Fruit fly (Drosophila melanogaster): ENCODE results near the gene Pde11.
A peak's percentile ranks its signal among the peaks of the same experiment; 100 is the strongest.

The Pde11 gene

dm6 chr2L:18620153-18620552 lies 30.0 kb upstream of the Pde11 start:
- TF ChIP-seq Myc (optimal IDR thresholded peaks at IDR 0.05) (no peak), usp (GFP tag; optimal IDR thresholded peaks at IDR 0.05) (no peak), HLH106 (tag; optimal IDR thresholded peaks at IDR 0.05) (no peak), Hnf4 (GFP tag; optimal IDR thresholded peaks at IDR 0.05) (no peak), dl (GFP tag; optimal IDR thresholded peaks at IDR 0.05; ENCODE audit: insufficient read depth in 1 of 2, partially characterized antibody in 2 of 2) (no peak), Hr83 (GFP tag; optimal IDR thresholded peaks at IDR 0.05; ENCODE audit: poor library complexity, severe bottlenecking) (no peak)

dm6 chr2L:18617003-18617402 lies 26.9 kb upstream of the Pde11 start, which contains the start of gene MESR3:
Gene MESR3 (plus strand): TSS chr2L:18617256.
- TF ChIP-seq Dif (GFP tag; optimal IDR thresholded peaks at IDR 0.05; ENCODE audit: partially characterized antibody) (peak; percentile 63), CrebA (GFP tag; optimal IDR thresholded peaks at IDR 0.05; ENCODE audit: borderline replicate concordance) (no peak), woc (GFP tag; optimal IDR thresholded peaks at IDR 0.05) (no peak), Hnf4 (GFP tag; optimal IDR thresholded peaks at IDR 0.05) (no peak), br (GFP tag; optimal IDR thresholded peaks at IDR 0.05) (no peak), HLH106 (tag; optimal IDR thresholded peaks at IDR 0.05) (peak; percentile 68), Hr83 (GFP tag; optimal IDR thresholded peaks at IDR 0.05; ENCODE audit: poor library complexity, severe bottlenecking) (no peak), pan (optimal IDR thresholded peaks at IDR 0.05) (no peak), CG9705 (GFP tag; optimal IDR thresholded peaks at IDR 0.05) (peak; percentile 13), brk (GFP tag; optimal IDR thresholded peaks at IDR 0.05) (no peak), psq (GFP tag; optimal IDR thresholded peaks at IDR 0.05) (peak; percentile 54), Sp1 (GFP tag; optimal IDR thresholded peaks at IDR 0.05) (peak; percentile 72), h (GFP tag; optimal IDR thresholded peaks at IDR 0.05) (no peak), Myc (optimal IDR thresholded peaks at IDR 0.05) (no peak), lola (GFP tag; optimal IDR thresholded peaks at IDR 0.05) (no peak), Jra (GFP tag; optimal IDR thresholded peaks at IDR 0.05) (no peak), usp (GFP tag; optimal IDR thresholded peaks at IDR 0.05) (no peak), ey (GFP tag; optimal IDR thresholded peaks at IDR 0.05) (no peak), foxo (GFP tag; optimal IDR thresholded peaks at IDR 0.05) (peak in 1 of 2 experiments; percentile 72), Dfd (GFP tag; optimal IDR thresholded peaks at IDR 0.05) (no peak), Vsx2 (GFP tag; optimal IDR thresholded peaks at IDR 0.05; ENCODE audit: partially characterized antibody) (no peak), sage (GFP tag; optimal IDR thresholded peaks at IDR 0.05) (peak; percentile 49), N (GFP tag; optimal IDR thresholded peaks at IDR 0.05) (no peak), Hr78 (GFP tag; optimal IDR thresholded peaks at IDR 0.05) (no peak), sv (GFP tag; optimal IDR thresholded peaks at IDR 0.05) (no peak), tai (GFP tag; optimal IDR thresholded peaks at IDR 0.05) (no peak), Mio (GFP tag; optimal IDR thresholded peaks at IDR 0.05) (no peak), OdsH (GFP tag; optimal IDR thresholded peaks at IDR 0.05) (peak; percentile 62), jim (GFP tag; optimal IDR thresholded peaks at IDR 0.05) (no peak), dl (GFP tag; optimal IDR thresholded peaks at IDR 0.05; ENCODE audit: insufficient read depth in 1 of 2, partially characterized antibody in 2 of 2) (no peak), Abd-B (GFP tag; optimal IDR thresholded peaks at IDR 0.05) (no peak), rgr (GFP tag; optimal IDR thresholded peaks at IDR 0.05) (peak; percentile 46), GATAd (GFP tag; optimal IDR thresholded peaks at IDR 0.05) (no peak), CG32264 (GFP tag; optimal IDR thresholded peaks at IDR 0.05) (no peak), Rel (GFP tag; optimal IDR thresholded peaks at IDR 0.05) (no peak), Rel (tag; optimal IDR thresholded peaks at IDR 0.05) (peak; percentile 24), dmrt93B (GFP tag; optimal IDR thresholded peaks at IDR 0.05) (no peak), dsf (GFP tag; optimal IDR thresholded peaks at IDR 0.05; ENCODE audit: borderline replicate concordance) (no peak), fru (GFP tag; optimal IDR thresholded peaks at IDR 0.05) (no peak)

dm6 chr2L:18616019-18616418 lies 25.9 kb upstream of the Pde11 start, which contains the start of gene IFT46:
Gene IFT46 (minus strand): TSS chr2L:18616106.
- no peak for TF ChIP-seq GATAd (GFP tag; optimal IDR thresholded peaks at IDR 0.05)
- TF ChIP-seq br (GFP tag; optimal IDR thresholded peaks at IDR 0.05): no peak
- no peak for TF ChIP-seq Hr78 (GFP tag; optimal IDR thresholded peaks at IDR 0.05)
- TF ChIP-seq Dif (GFP tag; optimal IDR thresholded peaks at IDR 0.05; ENCODE audit: partially characterized antibody): no peak
- TF ChIP-seq N (GFP tag; optimal IDR thresholded peaks at IDR 0.05): no peak
- no peak for TF ChIP-seq pan (optimal IDR thresholded peaks at IDR 0.05)
- TF ChIP-seq Myc (optimal IDR thresholded peaks at IDR 0.05): no peak
- no peak for TF ChIP-seq tai (GFP tag; optimal IDR thresholded peaks at IDR 0.05)
- no peak for TF ChIP-seq lola (GFP tag; optimal IDR thresholded peaks at IDR 0.05)
- no peak for TF ChIP-seq Jra (GFP tag; optimal IDR thresholded peaks at IDR 0.05)
- no peak for TF ChIP-seq Abd-B (GFP tag; optimal IDR thresholded peaks at IDR 0.05)
- no peak for TF ChIP-seq jim (GFP tag; optimal IDR thresholded peaks at IDR 0.05)
- TF ChIP-seq Hnf4 (GFP tag; optimal IDR thresholded peaks at IDR 0.05): no peak
- TF ChIP-seq dl (GFP tag; optimal IDR thresholded peaks at IDR 0.05; ENCODE audit: insufficient read depth in 1 of 2, partially characterized antibody in 2 of 2): no peak
- no peak for TF ChIP-seq brk (GFP tag; optimal IDR thresholded peaks at IDR 0.05)
- no peak for TF ChIP-seq Mio (GFP tag; optimal IDR thresholded peaks at IDR 0.05)
- TF ChIP-seq Hr83 (GFP tag; optimal IDR thresholded peaks at IDR 0.05; ENCODE audit: poor library complexity, severe bottlenecking): no peak
- TF ChIP-seq psq (GFP tag; optimal IDR thresholded peaks at IDR 0.05): no peak
- TF ChIP-seq Sp1 (GFP tag; optimal IDR thresholded peaks at IDR 0.05): no peak
- no peak for TF ChIP-seq Rel (GFP tag; optimal IDR thresholded peaks at IDR 0.05)
- no peak for TF ChIP-seq Rel (tag; optimal IDR thresholded peaks at IDR 0.05)
